Fruit fly (Drosophila melanogaster): ENCODE data around the gene CG9727.

The CG9727 gene

DNA sequence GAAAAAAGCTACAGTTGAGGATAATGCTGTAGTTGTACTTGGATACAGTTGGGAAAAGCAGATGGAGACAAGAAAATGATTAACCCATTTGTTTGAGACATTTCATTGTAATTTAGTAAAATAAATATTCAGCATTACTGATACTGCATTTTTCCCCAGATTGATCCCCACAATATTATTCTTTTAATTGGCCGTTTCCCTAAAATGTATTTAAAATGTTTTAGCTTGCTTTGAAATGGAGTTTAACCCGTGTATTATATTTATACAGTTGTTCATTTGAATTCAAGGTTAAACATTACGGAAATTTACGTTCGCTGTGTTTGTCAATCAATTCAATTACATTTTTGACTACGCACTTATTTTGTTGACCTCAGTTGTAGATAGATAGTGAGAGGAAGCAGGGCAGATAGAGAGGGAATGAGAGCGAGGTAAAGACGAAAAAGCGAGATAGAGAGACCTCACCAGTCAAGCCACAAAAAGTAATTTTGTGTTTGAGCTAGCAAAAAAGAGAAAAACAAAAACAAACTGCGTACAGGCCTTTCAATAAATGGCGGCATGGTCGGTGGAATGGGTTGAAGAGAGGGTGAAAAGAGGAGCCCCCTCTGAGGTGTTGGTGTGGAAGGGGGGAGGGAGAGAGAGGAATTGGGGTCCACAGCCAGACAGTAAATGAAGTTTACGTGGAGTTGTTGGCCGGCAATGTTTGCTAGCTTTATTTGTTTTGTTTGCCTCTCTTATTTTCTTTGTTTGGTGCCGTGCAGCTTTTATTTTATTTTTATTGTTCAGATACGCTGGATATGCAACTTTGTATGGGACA, 45.9 kb downstream of the CG9727 start (continued):
- TF ChIP-seq pb (GFP tag; optimal IDR thresholded peaks at IDR 0.05), result peak; percentile 76
- TF ChIP-seq CG8924 (tag; optimal IDR thresholded peaks at IDR 0.05), result peak; percentile 94
- peak in 1 of 2 experiments; percentile 95 for TF ChIP-seq Eip74EF (GFP tag; optimal IDR thresholded peaks at IDR 0.05)
- peak; percentile 67 for TF ChIP-seq CG32772 (GFP tag; IDR thresholded peaks at IDR 0.05)
- TF ChIP-seq chm (GFP tag; IDR thresholded peaks at IDR 0.05), result peak; percentile 55
- TF ChIP-seq Taf1 (GFP tag; IDR thresholded peaks at IDR 0.05), result no peak
- peak; percentile 32 for TF ChIP-seq B-H2 (GFP tag; optimal IDR thresholded peaks at IDR 0.05)
- TF ChIP-seq lbe (GFP tag; optimal IDR thresholded peaks at IDR 0.05), result peak; percentile 27
- peak; percentile 47 for TF ChIP-seq CG17186 (GFP tag; optimal IDR thresholded peaks at IDR 0.05)
- TF ChIP-seq en (GFP tag; optimal IDR thresholded peaks at IDR 0.05), result peak; percentile 65
- TF ChIP-seq Spps (tag; optimal IDR thresholded peaks at IDR 0.05), result peak; percentile 33
- TF ChIP-seq CG17802 (tag; optimal IDR thresholded peaks at IDR 0.05), result peak; percentile 65
- TF ChIP-seq ci (GFP tag; IDR thresholded peaks at IDR 0.05), result peak; percentile 53; the same call in 2 of the 3 replicates
- no peak for TF ChIP-seq CG14965 (GFP tag; optimal IDR thresholded peaks at IDR 0.05; ENCODE audit: borderline replicate concordance)
- TF ChIP-seq CG11723 (GFP tag; optimal IDR thresholded peaks at IDR 0.05), result peak; percentile 79
- no peak for TF ChIP-seq HmgD (GFP tag; optimal IDR thresholded peaks at IDR 0.05)
- peak; percentile 59 for TF ChIP-seq Bdp1 (GFP tag; optimal IDR thresholded peaks at IDR 0.05)
- TF ChIP-seq Usf (GFP tag; optimal IDR thresholded peaks at IDR 0.05), result peak; percentile 86
- TF ChIP-seq CG33213 (GFP tag; optimal IDR thresholded peaks at IDR 0.05), result peak; percentile 48
- TF ChIP-seq CG10274 (GFP tag; optimal IDR thresholded peaks at IDR 0.05), result peak; percentile 80
- peak; percentile 62 for TF ChIP-seq Dad (GFP tag; optimal IDR thresholded peaks at IDR 0.05)
- peak; percentile 52 for TF ChIP-seq CG14667 (GFP tag; IDR thresholded peaks at IDR 0.05)
- TF ChIP-seq ssp (GFP tag; IDR thresholded peaks at IDR 0.05), result peak; percentile 49; the same call in 1 of the 2 replicates
- peak in 1 of 2 experiments; percentile 10 for TF ChIP-seq tll (GFP tag; optimal IDR thresholded peaks at IDR 0.05)
- TF ChIP-seq sisA (GFP tag; IDR thresholded peaks at IDR 0.05), result peak; percentile 73
- peak; percentile 78 for TF ChIP-seq shn (GFP tag; optimal IDR thresholded peaks at IDR 0.05)
- TF ChIP-seq klu (GFP tag; IDR thresholded peaks at IDR 0.05), result peak; percentile 66
- TF ChIP-seq zfh1 (GFP tag; IDR thresholded peaks at IDR 0.05), result peak; percentile 38; the same call in 2 of the 3 replicates
- TF ChIP-seq gfzf (GFP tag; optimal IDR thresholded peaks at IDR 0.05), result no peak
- TF ChIP-seq h (optimal IDR thresholded peaks at IDR 0.05), result no peak
- TF ChIP-seq ems (GFP tag; optimal IDR thresholded peaks at IDR 0.05), result peak; percentile 78
- no peak for TF ChIP-seq unc-4 (GFP tag; IDR thresholded peaks at IDR 0.05; ENCODE audit: partially characterized antibody)
- peak; percentile 68 for TF ChIP-seq CG7928 (GFP tag; optimal IDR thresholded peaks at IDR 0.05)
- TF ChIP-seq z (GFP tag; IDR thresholded peaks at IDR 0.05), result no peak
- TF ChIP-seq Trl (optimal IDR thresholded peaks at IDR 0.05), result peak; percentile 69 to 87
- TF ChIP-seq Trl (GFP tag; optimal IDR thresholded peaks at IDR 0.05), result peak; percentile 44
- TF ChIP-seq CrebB (tag; optimal IDR thresholded peaks at IDR 0.05), result peak; percentile 59
- peak; percentile 64; the same call in 1 of the 3 replicates for TF ChIP-seq Dbx (GFP tag; IDR thresholded peaks at IDR 0.05)
- TF ChIP-seq Nf-YB (GFP tag; optimal IDR thresholded peaks at IDR 0.05), result peak; percentile 76
- TF ChIP-seq Dip3 (GFP tag; optimal IDR thresholded peaks at IDR 0.05), result peak; percentile 78
- no peak for TF ChIP-seq ash1 (GFP tag; optimal IDR thresholded peaks at IDR 0.05)
- TF ChIP-seq seq (GFP tag; IDR thresholded peaks at IDR 0.05), result peak; percentile 80
- peak; percentile 73 for TF ChIP-seq CG12769 (tag; optimal IDR thresholded peaks at IDR 0.05)
- peak; percentile 88 for TF ChIP-seq CG12219 (GFP tag; optimal IDR thresholded peaks at IDR 0.05)
- TF ChIP-seq CG32767 (GFP tag; IDR thresholded peaks at IDR 0.05), result no peak
- 0 out of 2 replicates have a peak, but pooled peaks have one; percentile 46 for TF ChIP-seq CG14441 (GFP tag; IDR thresholded peaks at IDR 0.05)
- peak; percentile 42 for TF ChIP-seq grn (GFP tag; optimal IDR thresholded peaks at IDR 0.05)
- peak; percentile 68 for TF ChIP-seq eyg (GFP tag; optimal IDR thresholded peaks at IDR 0.05)
- peak; percentile 94 for TF ChIP-seq CG7839 (tag; optimal IDR thresholded peaks at IDR 0.05)
- TF ChIP-seq scrt (GFP tag; optimal IDR thresholded peaks at IDR 0.05), result peak; percentile 83

Data from whole organism, embryonic.